Worm (Caenorhabditis elegans) whole organism, L1 larva: ENCODE measurements around the gene T21C12.8.

Source experiments
- ama-1 ChIP-seq: fragments of 150-350 bp; optimal IDR thresholded peaks from 2 replicates; lab custom pipeline; 2014
- lin-15B ChIP-seq: fragments of 150-350 bp; sonication (generic microtip); optimal IDR thresholded peaks from 3 replicates; lab custom pipeline; 2014; ENCODE audit warnings: missing biosample characterization, missing genetic modification characterization
- sup-37 ChIP-seq: fragments of 200-800 bp; sonication (Bioruptor generic); optimal IDR thresholded peaks from 2 replicates; lab custom pipeline; 2018; ENCODE audit warnings: mild to moderate bottlenecking, missing genetic modification characterization, missing compliant biosample characterization
- swsn-7 ChIP-seq: sonication (generic microtip); optimal IDR thresholded peaks from 2 replicates; lab custom pipeline; 2016; ENCODE audit warnings: missing genetic modification characterization, missing compliant biosample characterization
- tlp-1 ChIP-seq: fragments of 150-350 bp; optimal IDR thresholded peaks from 2 replicates; lab custom pipeline; 2014; ENCODE audit warnings: missing biosample characterization, missing genetic modification characterization

- TF ChIP-seq ama-1 (no peak), lin-15B (tag; lab: Kevin White, UChicago) (peak; percentile 91), swsn-7 (peak; percentile 82), tlp-1 (tag; lab: Kevin White, UChicago) (no peak), sup-37 (peak; percentile 47)
These were observed 46.1 kb downstream of the T21C12.8 start, which contains the start of the genes sip-1 and sly-1 for ce11 chrIII:10506699-10507248.
